Worm (Caenorhabditis elegans) whole organism, young adult: Measurements from ENCODE around the gene F38B6.2.

ENCODE experiments used
- aptf-2 ChIP-seq: fragments of 200-800 bp; sonication (Bioruptor generic); conservative IDR thresholded peaks from 2 replicates; pipeline ENCODE4 v1.3.6; 2022; ENCODE audit warnings: missing genetic modification reagents, missing genetic modification characterization, missing compliant biosample characterization
- ceh-58 ChIP-seq: fragments of 200-800 bp; sonication (Bioruptor generic); IDR thresholded peaks from 2 replicates; pipeline ENCODE4 v1.3.6; 2022; ENCODE audit warnings: missing genetic modification characterization, missing compliant biosample characterization
- ceh-91 ChIP-seq: fragments of 200-800 bp; sonication (Bioruptor generic); IDR thresholded peaks from 2 replicates; pipeline ENCODE4 v1.3.6; 2022; ENCODE audit warnings: missing genetic modification reagents, missing genetic modification characterization, missing compliant biosample characterization
- egl-44 ChIP-seq: fragments of 200-800 bp; sonication (Bioruptor generic); IDR thresholded peaks from 2 replicates; pipeline ENCODE4 v1.3.6; 2022; ENCODE audit warnings: missing genetic modification reagents, missing genetic modification characterization, missing compliant biosample characterization
- egrh-3 ChIP-seq: fragments of 200-800 bp; sonication (Bioruptor generic); IDR thresholded peaks from 2 replicates; pipeline ENCODE4 v1.3.6; 2022; ENCODE audit warnings: missing genetic modification reagents, missing genetic modification characterization, missing compliant biosample characterization
- ekl-4 ChIP-seq: fragments of 200-800 bp; sonication (Bioruptor generic); IDR thresholded peaks from 2 replicates; pipeline ENCODE4 v1.3.6; 2022; ENCODE audit warnings: missing genetic modification reagents, missing genetic modification characterization, missing compliant biosample characterization
- him-1 ChIP-seq: sonication (generic microtip); optimal IDR thresholded peaks from 2 replicates; lab custom pipeline; 2016; ENCODE audit warnings: missing genotype, missing genetic modification reagents, missing genetic modification characterization, missing compliant biosample characterization
- lin-54 ChIP-seq: fragments of 200-800 bp; sonication (Bioruptor generic); optimal IDR thresholded peaks from 2 replicates; lab custom pipeline; 2018; ENCODE audit warnings: mild to moderate bottlenecking, missing genetic modification characterization, missing compliant biosample characterization
- mes-4 ChIP-seq: sonication (generic microtip); optimal IDR thresholded peaks from 2 replicates; lab custom pipeline; 2016; ENCODE audit warnings: missing genotype, missing genetic modification characterization, missing compliant biosample characterization
- nhr-120 ChIP-seq: fragments of 200-800 bp; sonication (Bioruptor generic); IDR thresholded peaks from 2 replicates; pipeline ENCODE4 v1.3.6; 2022; ENCODE audit warnings: missing genetic modification characterization, missing compliant biosample characterization
- nhr-90 ChIP-seq: sonication (generic microtip); optimal IDR thresholded peaks from 2 replicates; lab custom pipeline; 2016; ENCODE audit warnings: missing genotype, mild to moderate bottlenecking, missing genetic modification characterization, missing compliant biosample characterization
- repo-1 ChIP-seq: sonication (generic microtip); optimal IDR thresholded peaks from 2 replicates; lab custom pipeline; 2017; ENCODE audit warnings: mild to moderate bottlenecking, missing genetic modification characterization, missing compliant biosample characterization
- unc-130 ChIP-seq: sonication (generic microtip); optimal IDR thresholded peaks from 2 replicates; lab custom pipeline; 2016; ENCODE audit warnings: missing genetic modification reagents, missing genetic modification characterization, missing compliant biosample characterization
- zim-3 ChIP-seq: sonication (generic microtip); optimal IDR thresholded peaks from 2 replicates; lab custom pipeline; 2017; ENCODE audit warnings: mild to moderate bottlenecking, missing genetic modification characterization, moderate library complexity, missing compliant biosample characterization

ce11 chrX:6746849-6747248, 48.5 kb downstream of the F38B6.2 start:
- TF ChIP-seq unc-130 (GFP tag; lab: Kevin White, UChicago): no peak
- TF ChIP-seq him-1 (tag; lab: Kevin White, UChicago): no peak
- no peak for TF ChIP-seq zim-3 (tag; lab: Kevin White, UChicago)
- TF ChIP-seq nhr-90 (tag; lab: Kevin White, UChicago): no peak
- TF ChIP-seq ekl-4 (GFP tag; lab: Robert Waterston, UW): no peak
- no peak for TF ChIP-seq egrh-3 (GFP tag; lab: Robert Waterston, UW)
- no peak for TF ChIP-seq ceh-91
- no peak for TF ChIP-seq lin-54 (GFP tag; lab: Kevin White, UChicago)
- TF ChIP-seq ceh-58 (GFP tag; lab: Robert Waterston, UW): no peak
- TF ChIP-seq repo-1: no peak
- TF ChIP-seq aptf-2 (GFP tag; lab: Robert Waterston, UW): no peak
- no peak for TF ChIP-seq egl-44 (GFP tag; lab: Robert Waterston, UW)
- TF ChIP-seq nhr-120 (GFP tag; lab: Robert Waterston, UW): no peak
- no peak for TF ChIP-seq mes-4 (tag; lab: Kevin White, UChicago)
